Fruit fly (Drosophila melanogaster): ENCODE results near the gene spas.

DNA sequence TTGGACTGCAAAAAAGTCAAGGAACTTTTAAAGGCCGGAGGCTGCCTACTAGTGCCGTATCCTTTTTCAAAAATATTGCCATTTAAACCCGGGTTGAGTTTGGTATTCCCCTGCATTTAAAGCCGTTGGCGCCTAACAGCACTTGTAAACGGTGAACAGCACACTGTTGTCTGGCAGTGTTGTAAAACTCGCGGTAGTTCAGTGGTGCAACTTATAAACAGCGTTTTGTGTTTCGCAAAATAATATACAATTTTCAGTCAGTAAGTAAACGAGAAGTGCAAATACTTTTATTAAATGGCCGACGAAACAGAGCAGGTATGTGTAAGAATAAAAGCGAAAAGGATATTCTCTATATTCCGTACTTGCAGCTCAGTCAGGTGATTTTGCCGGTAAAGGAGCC, 41.8 kb upstream of the spas start, which contains the start of gene LSm3:
- TF ChIP-seq CTCF (optimal IDR thresholded peaks at IDR 0.05) (peak in 1 of 2 experiments; percentile 16), CG8478 (optimal IDR thresholded peaks at IDR 0.05) (no peak)

Data from S2 (cell line).